Worm (Caenorhabditis elegans) whole organism, mixed stage, embryonic: ENCODE results near the gene F23H11.5.

ENCODE experiments used
- bed-3 ChIP-seq: fragments of 200-800 bp; sonication (Bioruptor generic); optimal IDR thresholded peaks from 3 replicates; lab custom pipeline; 2018; ENCODE audit warnings: mild to moderate bottlenecking, missing genetic modification characterization, moderate library complexity, missing compliant biosample characterization
- blmp-1 ChIP-seq: fragments of 150-350 bp; optimal IDR thresholded peaks from 2 replicates; lab custom pipeline; 2014; ENCODE audit warnings: missing biosample characterization, missing genetic modification characterization
- ceh-39 ChIP-seq: fragments of 150-350 bp; optimal IDR thresholded peaks from 2 replicates; lab custom pipeline; 2014; ENCODE audit warnings: missing biosample characterization, missing genetic modification characterization
- ceh-43 ChIP-seq: fragments of 200-800 bp; sonication (Bioruptor generic); optimal IDR thresholded peaks from 2 replicates; lab custom pipeline; 2018; ENCODE audit warnings: mild to moderate bottlenecking, missing genetic modification characterization, moderate library complexity, missing compliant biosample characterization
- ces-1 ChIP-seq: fragments of 150-350 bp; optimal IDR thresholded peaks from 2 replicates; lab custom pipeline; 2014; ENCODE audit warnings: missing biosample characterization, missing genetic modification reagents, missing genetic modification characterization
- cnd-1 ChIP-seq: fragments of 200-800 bp; sonication (Bioruptor generic); optimal IDR thresholded peaks from 2 replicates; lab custom pipeline; 2018; ENCODE audit warnings: mild to moderate bottlenecking, missing genetic modification characterization, missing compliant biosample characterization
- drap-1 ChIP-seq: fragments of 200-800 bp; sonication (Bioruptor generic); optimal IDR thresholded peaks from 3 replicates; lab custom pipeline; 2018; ENCODE audit warnings: mild to moderate bottlenecking, missing genetic modification characterization, missing compliant biosample characterization
- elt-1 ChIP-seq: sonication (generic microtip); optimal IDR thresholded peaks from 2 replicates; lab custom pipeline; 2017; ENCODE audit warnings: missing genetic modification characterization, mild to moderate bottlenecking, missing compliant biosample characterization, antibody characterized with exemption, moderate library complexity, borderline replicate concordance; ENCODE audit not compliant: insufficient read depth
- elt-3 ChIP-seq: fragments of 150-350 bp; optimal IDR thresholded peaks from 2 replicates; lab custom pipeline; 2014; ENCODE audit warnings: missing biosample characterization, missing genetic modification characterization
- ham-2 ChIP-seq: fragments of 200-800 bp; sonication (Bioruptor generic); optimal IDR thresholded peaks from 2 replicates; lab custom pipeline; 2018; ENCODE audit warnings: mild to moderate bottlenecking, missing genetic modification characterization, missing compliant biosample characterization
- hlh-1 ChIP-seq: fragments of 150-350 bp; optimal IDR thresholded peaks from 2 replicates; lab custom pipeline; 2014; ENCODE audit warnings: missing biosample characterization, missing genetic modification reagents, missing genetic modification characterization
- lin-13 ChIP-seq: fragments of 150-350 bp; optimal IDR thresholded peaks from 2 replicates; lab custom pipeline; 2014; ENCODE audit warnings: missing biosample characterization, missing genetic modification characterization
- lin-32 ChIP-seq: fragments of 200-800 bp; sonication (Bioruptor generic); optimal IDR thresholded peaks from 2 replicates; lab custom pipeline; 2018; ENCODE audit warnings: mild to moderate bottlenecking, missing genetic modification characterization, missing compliant biosample characterization
- lsy-2 ChIP-seq: fragments of 150-350 bp; optimal IDR thresholded peaks from 2 replicates; lab custom pipeline; 2014; ENCODE audit warnings: missing biosample characterization, missing genetic modification characterization
- mab-5 ChIP-seq: fragments of 150-350 bp; optimal IDR thresholded peaks from 2 replicates; lab custom pipeline; 2014; ENCODE audit warnings: missing biosample characterization, missing genetic modification characterization
- mep-1 ChIP-seq: fragments of 150-350 bp; optimal IDR thresholded peaks from 2 replicates; lab custom pipeline; 2017; ENCODE audit warnings: missing biosample characterization, missing genetic modification reagents, missing genetic modification characterization, inconsistent platforms
- mls-2 ChIP-seq: sonication (generic microtip); optimal IDR thresholded peaks from 2 replicates; lab custom pipeline; 2016; ENCODE audit warnings: mild to moderate bottlenecking, missing genetic modification characterization, moderate library complexity, missing compliant biosample characterization
- nhr-12 ChIP-seq: fragments of 150-350 bp; optimal IDR thresholded peaks from 2 replicates; lab custom pipeline; 2014; ENCODE audit warnings: missing biosample characterization, missing genetic modification characterization
- nhr-237 ChIP-seq: fragments of 150-350 bp; optimal IDR thresholded peaks from 2 replicates; lab custom pipeline; 2014; ENCODE audit warnings: missing biosample characterization, missing genetic modification characterization
- nhr-28 ChIP-seq: fragments of 150-350 bp; optimal IDR thresholded peaks from 2 replicates; lab custom pipeline; 2014; ENCODE audit warnings: missing biosample characterization, missing genetic modification characterization
- nhr-76 ChIP-seq: sonication (generic microtip); optimal IDR thresholded peaks from 2 replicates; lab custom pipeline; 2017; ENCODE audit warnings: missing biosample characterization, missing genetic modification characterization
- pha-4 ChIP-seq: fragments of 150-350 bp; optimal IDR thresholded peaks from 2 replicates; lab custom pipeline; 2018; ENCODE audit warnings: missing biosample characterization, missing genetic modification reagents, missing genetic modification characterization
- sem-2 ChIP-seq: fragments of 200-800 bp; sonication (Bioruptor generic); optimal IDR thresholded peaks from 2 replicates; lab custom pipeline; 2018; ENCODE audit warnings: mild to moderate bottlenecking, missing genetic modification characterization, missing compliant biosample characterization
- tbx-8 ChIP-seq: fragments of 200-800 bp; sonication (Bioruptor generic); optimal IDR thresholded peaks from 2 replicates; lab custom pipeline; 2018; ENCODE audit warnings: mild to moderate bottlenecking, missing genetic modification characterization, moderate library complexity, missing compliant biosample characterization
- unc-120 ChIP-seq: sonication (generic microtip); optimal IDR thresholded peaks from 2 replicates; lab custom pipeline; 2017; ENCODE audit warnings: missing genetic modification characterization, missing compliant biosample characterization; ENCODE audit not compliant: poor library complexity, severe bottlenecking
- unc-39 ChIP-seq: fragments of 150-350 bp; optimal IDR thresholded peaks from 2 replicates; lab custom pipeline; 2014; ENCODE audit warnings: missing biosample characterization, missing genetic modification characterization
- unc-62 ChIP-seq: fragments of 150-350 bp; optimal IDR thresholded peaks from 2 replicates; lab custom pipeline; 2014; ENCODE audit warnings: missing biosample characterization, missing genetic modification reagents, missing genetic modification characterization
- zip-8 ChIP-seq: fragments of 150-350 bp; optimal IDR thresholded peaks from 2 replicates; lab custom pipeline; 2014; ENCODE audit warnings: missing biosample characterization, missing genetic modification characterization
- ztf-11 ChIP-seq: fragments of 150-350 bp; optimal IDR thresholded peaks from 2 replicates; lab custom pipeline; 2014; ENCODE audit warnings: missing biosample characterization, missing genetic modification characterization

The F23H11.5 gene

ce11 chrIII:896904-897303, 13.5 kb downstream of the F23H11.5 start:
- no peak for TF ChIP-seq cnd-1 (tag; lab: Kevin White, UChicago)
- TF ChIP-seq elt-3 (tag; lab: Kevin White, UChicago) = no peak
- TF ChIP-seq ceh-43 (GFP tag; lab: Kevin White, UChicago) = no peak
- TF ChIP-seq bed-3 (GFP tag; lab: Kevin White, UChicago) = no peak
- TF ChIP-seq mab-5 (tag; lab: Kevin White, UChicago) = no peak
- TF ChIP-seq unc-39 (tag; lab: Kevin White, UChicago) = no peak
- TF ChIP-seq ztf-11 (tag; lab: Kevin White, UChicago) = no peak
- no peak for TF ChIP-seq drap-1 (GFP tag; lab: Kevin White, UChicago)
- no peak for TF ChIP-seq blmp-1
- TF ChIP-seq pha-4 = no peak
- no peak for TF ChIP-seq nhr-28 (tag; lab: Kevin White, UChicago)
- no peak for TF ChIP-seq nhr-76 (tag; lab: Kevin White, UChicago)
- no peak for TF ChIP-seq ces-1 (GFP tag; lab: Kevin White, UChicago)
- TF ChIP-seq lin-32 (GFP tag; lab: Kevin White, UChicago) = no peak

- TF ChIP-seq nhr-76 (tag; lab: Kevin White, UChicago) (no peak), hlh-1 (tag; lab: Kevin White, UChicago) (peak; percentile 18)
Measured at ce11 chrIII:895525-895924, 14.9 kb downstream of the F23H11.5 start, which contains the start of the genes ztf-18 and F23H11.2. Gene ztf-18, minus strand, starts transcription at chrIII:895712. Gene F23H11.2, plus strand, starts transcription at chrIII:895747.

- TF ChIP-seq nhr-237 (no peak), unc-120 (tag; lab: Kevin White, UChicago) (no peak), unc-39 (tag; lab: Kevin White, UChicago) (no peak), hlh-1 (tag; lab: Kevin White, UChicago) (no peak), nhr-12 (tag; lab: Kevin White, UChicago) (no peak), lin-13 (tag; lab: Kevin White, UChicago) (no peak)
Measured at ce11 chrIII:891014-891413, 19.4 kb downstream of the F23H11.5 start, which contains the start of gene T24C4.10. Gene T24C4.10, minus strand, starts transcription at chrIII:891243.

ce11 chrIII:888983-889549, 21.3 kb downstream of the F23H11.5 start:
- no peak for TF ChIP-seq sem-2 (GFP tag; lab: Kevin White, UChicago)
- peak; percentile 81 for TF ChIP-seq lsy-2
- no peak for TF ChIP-seq blmp-1
- no peak for TF ChIP-seq hlh-1 (tag; lab: Kevin White, UChicago)
- TF ChIP-seq unc-39 (tag; lab: Kevin White, UChicago) = no peak
- TF ChIP-seq nhr-28 (tag; lab: Kevin White, UChicago) = no peak
- TF ChIP-seq elt-3 (tag; lab: Kevin White, UChicago) = no peak

- TF ChIP-seq lin-13 (tag; lab: Kevin White, UChicago) = no peak
- peak; percentile 21 for TF ChIP-seq lsy-2
- peak; percentile 60 for TF ChIP-seq mls-2 (tag; lab: Kevin White, UChicago)
- TF ChIP-seq pha-4 = peak; percentile 24
- peak; percentile 41 for TF ChIP-seq unc-120 (tag; lab: Kevin White, UChicago)
- TF ChIP-seq ces-1 (GFP tag; lab: Kevin White, UChicago) = peak; percentile 63
- no peak for TF ChIP-seq ztf-11 (tag; lab: Kevin White, UChicago)
- no peak for TF ChIP-seq zip-8 (tag; lab: Kevin White, UChicago)
- no peak for TF ChIP-seq lin-32 (GFP tag; lab: Kevin White, UChicago)
- no peak for TF ChIP-seq cnd-1 (tag; lab: Kevin White, UChicago)
- peak; percentile 49 for TF ChIP-seq blmp-1
- peak; percentile 16 for TF ChIP-seq unc-62 (GFP tag; lab: Kevin White, UChicago)
- peak; percentile 34 for TF ChIP-seq nhr-76 (tag; lab: Kevin White, UChicago)
- peak; percentile 32 for TF ChIP-seq ceh-39 (tag; lab: Kevin White, UChicago)
- TF ChIP-seq ham-2 (GFP tag; lab: Kevin White, UChicago) = peak; percentile 23
Measured at ce11 chrIII:887874-888299, 22.5 kb downstream of the F23H11.5 start.

DNA sequence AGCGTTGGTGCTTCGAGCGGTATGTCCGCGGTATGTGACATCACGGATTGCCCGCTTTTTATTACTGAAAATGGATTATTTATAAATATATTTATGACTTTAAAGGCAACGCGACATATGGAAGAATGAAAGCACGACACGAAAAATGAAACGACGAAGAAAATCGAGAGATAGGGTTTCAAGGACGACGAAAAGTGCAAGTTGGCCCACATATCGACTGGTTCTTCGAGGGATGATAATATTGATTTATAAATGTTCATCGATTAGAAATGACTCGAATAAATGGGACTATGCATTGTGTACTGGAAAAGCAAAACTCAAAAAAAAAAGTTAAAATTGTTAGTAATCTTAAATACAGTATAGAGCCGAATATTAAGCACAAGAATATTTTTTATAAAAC, 23.7 kb downstream of the F23H11.5 start, which contains the start of gene zer-1:
zer-1 (minus strand) TSS at position 68 of the 400 bp plus-strand sequence.
- no peak for TF ChIP-seq unc-120 (tag; lab: Kevin White, UChicago)
- no peak for TF ChIP-seq mep-1 (tag; lab: Kevin White, UChicago)
- no peak for TF ChIP-seq hlh-1 (tag; lab: Kevin White, UChicago)
- no peak for TF ChIP-seq drap-1 (GFP tag; lab: Kevin White, UChicago)
- no peak for TF ChIP-seq lsy-2
- TF ChIP-seq ceh-43 (GFP tag; lab: Kevin White, UChicago) = no peak
- no peak for TF ChIP-seq ztf-11 (tag; lab: Kevin White, UChicago)
- TF ChIP-seq cnd-1 (tag; lab: Kevin White, UChicago) = no peak
- no peak for TF ChIP-seq elt-1
- no peak for TF ChIP-seq sem-2 (GFP tag; lab: Kevin White, UChicago)
- no peak for TF ChIP-seq elt-3 (tag; lab: Kevin White, UChicago)
- no peak for TF ChIP-seq ham-2 (GFP tag; lab: Kevin White, UChicago)
- no peak for TF ChIP-seq ceh-39 (tag; lab: Kevin White, UChicago)
- no peak for TF ChIP-seq pha-4
- no peak for TF ChIP-seq unc-39 (tag; lab: Kevin White, UChicago)
- no peak for TF ChIP-seq lin-13 (tag; lab: Kevin White, UChicago)
- TF ChIP-seq tbx-8 (GFP tag; lab: Kevin White, UChicago) = no peak
- no peak for TF ChIP-seq nhr-76 (tag; lab: Kevin White, UChicago)
- TF ChIP-seq, all 35 proteins: peak for 0
